Worm (Caenorhabditis elegans): Measurements from ENCODE around the gene pqn-76.
"Not testable (repeated sequence)": the region's sequence is repeated elsewhere in the genome, so short reads cannot be mapped to it uniquely, and the experiment has no call there.

DNA sequence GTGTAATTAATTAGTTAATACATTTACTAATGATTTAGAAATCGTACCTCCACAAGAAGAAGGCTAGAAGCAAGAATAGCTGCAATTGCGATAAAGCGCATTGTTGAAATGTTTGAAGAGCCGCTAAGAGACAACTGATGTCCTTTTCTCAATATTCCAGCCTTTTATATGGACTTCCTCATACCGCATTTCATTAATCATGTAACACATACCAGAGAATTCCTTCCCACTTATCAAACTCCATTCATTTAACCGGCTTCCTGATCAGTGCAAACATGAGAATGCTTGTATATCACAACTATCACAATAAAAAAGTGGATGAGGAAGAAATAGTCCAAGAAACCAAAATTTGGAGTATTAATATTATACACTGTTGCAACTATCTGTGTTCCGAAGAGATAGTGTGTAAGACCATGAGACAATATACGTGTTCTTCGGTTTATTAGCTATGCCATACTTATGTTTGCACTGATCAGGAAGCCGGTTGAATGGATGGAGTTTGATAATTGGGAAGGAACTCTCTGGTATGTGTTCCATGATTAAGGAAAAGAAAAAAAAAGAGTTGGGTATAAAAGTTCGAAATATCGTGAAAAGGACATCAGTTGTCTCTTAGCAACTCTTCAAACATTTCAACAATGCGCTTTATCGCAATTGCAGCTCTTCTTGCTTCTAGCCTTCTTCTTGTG lies 16.2 kb downstream of the pqn-76 start, which contains the start of the genes pqn-78 and pqn-79:
- TF ChIP-seq unc-62 (GFP tag; optimal IDR thresholded peaks at IDR 0.05); lin-35 (GFP tag; optimal IDR thresholded peaks at IDR 0.05); blmp-1 (tag; optimal IDR thresholded peaks at IDR 0.05); ztf-4 (tag; optimal IDR thresholded peaks at IDR 0.05); snu-23 (GFP tag; optimal IDR thresholded peaks at IDR 0.05); aly-2 (tag; optimal IDR thresholded peaks at IDR 0.05); nhr-237 (tag; optimal IDR thresholded peaks at IDR 0.05): not testable (repeated sequence)
